Worm (Caenorhabditis elegans) whole organism, young adult: Measurements from ENCODE around the gene irld-7.

ENCODE experiments used
- B0336.3 ChIP-seq: fragments of 200-800 bp; sonication (Bioruptor generic); IDR thresholded peaks from 2 replicates; pipeline ENCODE4 v1.3.6; 2022; ENCODE audit warnings: missing genetic modification characterization, missing compliant biosample characterization
- C17E4.6 ChIP-seq: fragments of 200-800 bp; sonication (Bioruptor generic); IDR thresholded peaks from 2 replicates; pipeline ENCODE4 v1.3.6; 2022; ENCODE audit warnings: missing genetic modification reagents, missing genetic modification characterization, missing compliant biosample characterization
- F37B4.10 ChIP-seq: fragments of 200-800 bp; sonication (Bioruptor generic); IDR thresholded peaks from 2 replicates; pipeline ENCODE4 v1.3.6; 2022; ENCODE audit warnings: missing genetic modification characterization, missing compliant biosample characterization
- F39B2.1 ChIP-seq: fragments of 200-800 bp; sonication (Bioruptor generic); IDR thresholded peaks from 2 replicates; pipeline ENCODE4 v1.3.6; 2022; ENCODE audit warnings: missing genetic modification reagents, missing genetic modification characterization, missing compliant biosample characterization
- T07F8.4 ChIP-seq: sonication (generic microtip); optimal IDR thresholded peaks from 2 replicates; lab custom pipeline; 2016; ENCODE audit warnings: mild to moderate bottlenecking, missing genetic modification characterization, moderate library complexity, missing compliant biosample characterization
- Y56A3A.18 ChIP-seq: fragments of 200-800 bp; sonication (Bioruptor generic); IDR thresholded peaks from 2 replicates; pipeline ENCODE4 v1.3.6; 2022; ENCODE audit warnings: missing genetic modification reagents, missing genetic modification characterization, missing compliant biosample characterization
- Y95B8A.8 ChIP-seq: fragments of 200-800 bp; sonication (Bioruptor generic); IDR thresholded peaks from 2 replicates; pipeline ENCODE4 v1.3.6; 2022; ENCODE audit warnings: missing genetic modification reagents, missing genetic modification characterization, missing compliant biosample characterization
- ZK185.1 ChIP-seq: sonication (generic microtip); optimal IDR thresholded peaks from 2 replicates; lab custom pipeline; 2016; ENCODE audit warnings: mild to moderate bottlenecking, missing genetic modification characterization, missing compliant biosample characterization; ENCODE audit not compliant: poor library complexity, severe bottlenecking
- ama-1 ChIP-seq, 3 experiments: fragments of 150-350 bp in 1 of 3; sonication (generic microtip) in 2 of 3; optimal IDR thresholded peaks; 2 replicates each; lab custom pipeline; 2014 to 2018; ENCODE audit warnings: missing biosample characterization in 2 of 3, missing genetic modification characterization in 2 of 3, missing genetic modification reagents in 2 of 3
- aptf-2 ChIP-seq: fragments of 200-800 bp; sonication (Bioruptor generic); conservative IDR thresholded peaks from 2 replicates; pipeline ENCODE4 v1.3.6; 2022; ENCODE audit warnings: missing genetic modification reagents, missing genetic modification characterization, missing compliant biosample characterization
- aptf-3 ChIP-seq: fragments of 200-800 bp; sonication (Bioruptor generic); IDR thresholded peaks from 2 replicates; pipeline ENCODE4 v1.3.6; 2022; ENCODE audit warnings: missing genetic modification characterization, missing compliant biosample characterization
- bed-2 ChIP-seq: fragments of 200-800 bp; sonication (Bioruptor generic); IDR thresholded peaks from 2 replicates; pipeline ENCODE4 v1.3.6; 2022; ENCODE audit warnings: missing genetic modification reagents, missing genetic modification characterization, missing compliant biosample characterization
- ceh-58 ChIP-seq: fragments of 200-800 bp; sonication (Bioruptor generic); IDR thresholded peaks from 2 replicates; pipeline ENCODE4 v1.3.6; 2022; ENCODE audit warnings: missing genetic modification characterization, missing compliant biosample characterization
- chd-7 ChIP-seq: sonication (generic microtip); optimal IDR thresholded peaks from 2 replicates; lab custom pipeline; 2016; ENCODE audit warnings: mild to moderate bottlenecking, missing genetic modification characterization, moderate library complexity, missing compliant biosample characterization
- die-1 ChIP-seq: sonication (generic microtip); optimal IDR thresholded peaks from 2 replicates; lab custom pipeline; 2016; ENCODE audit warnings: missing genotype, mild to moderate bottlenecking, missing genetic modification characterization, missing compliant biosample characterization
- egl-18 ChIP-seq: fragments of 200-800 bp; sonication (Bioruptor generic); IDR thresholded peaks from 2 replicates; pipeline ENCODE4 v1.3.6; 2022; ENCODE audit warnings: missing genetic modification reagents, missing genetic modification characterization, missing compliant biosample characterization
- hlh-12 ChIP-seq: sonication (generic microtip); optimal IDR thresholded peaks from 2 replicates; lab custom pipeline; 2016; ENCODE audit warnings: missing genetic modification characterization, missing compliant biosample characterization
- hlh-26 ChIP-seq: fragments of 200-800 bp; sonication (Bioruptor generic); conservative IDR thresholded peaks from 2 replicates; pipeline ENCODE4 v1.3.6; 2022; ENCODE audit warnings: missing genetic modification reagents, missing genetic modification characterization, missing compliant biosample characterization
- hmg-20 ChIP-seq: fragments of 200-800 bp; sonication (Bioruptor generic); IDR thresholded peaks from 2 replicates; pipeline ENCODE4 v1.3.6; 2022; ENCODE audit warnings: missing genetic modification reagents, missing genetic modification characterization, missing compliant biosample characterization
- let-607 ChIP-seq, 2 experiments: fragments of 200-800 bp in 1 of 2; sonication (Bioruptor generic) in 1 of 2; sonication (generic microtip) in 1 of 2; optimal IDR thresholded peaks; 2 replicates each; lab custom pipeline; 2016 to 2018; ENCODE audit warnings: mild to moderate bottlenecking in 2 of 2, missing compliant biosample characterization in 2 of 2, missing genetic modification characterization in 2 of 2, moderate library complexity in 2 of 2, missing genotype in 1 of 2
- lir-1 ChIP-seq: fragments of 200-800 bp; sonication (Bioruptor generic); conservative IDR thresholded peaks from 2 replicates; pipeline ENCODE4 v1.3.6; 2022; ENCODE audit warnings: missing genetic modification reagents, missing genetic modification characterization, missing compliant biosample characterization
- lsy-27 ChIP-seq: sonication (generic microtip); optimal IDR thresholded peaks from 2 replicates; lab custom pipeline; 2017; ENCODE audit warnings: missing genetic modification characterization, mild to moderate bottlenecking, missing compliant biosample characterization, antibody characterized with exemption, missing genotype, borderline replicate concordance; ENCODE audit not compliant: insufficient read depth
- madf-10 ChIP-seq: sonication (generic microtip); optimal IDR thresholded peaks from 2 replicates; lab custom pipeline; 2016; ENCODE audit warnings: mild to moderate bottlenecking, missing genetic modification characterization, missing compliant biosample characterization
- madf-3 ChIP-seq: fragments of 200-800 bp; sonication (Bioruptor generic); IDR thresholded peaks from 2 replicates; pipeline ENCODE4 v1.3.6; 2022; ENCODE audit warnings: missing genetic modification reagents, missing genetic modification characterization, missing compliant biosample characterization
- mes-4 ChIP-seq: sonication (generic microtip); optimal IDR thresholded peaks from 2 replicates; lab custom pipeline; 2016; ENCODE audit warnings: missing genotype, missing genetic modification characterization, missing compliant biosample characterization
- nfya-1 ChIP-seq: sonication (generic microtip); optimal IDR thresholded peaks from 2 replicates; lab custom pipeline; 2017; ENCODE audit warnings: antibody characterized with exemption, missing compliant biosample characterization, missing genetic modification characterization, borderline replicate concordance; ENCODE audit not compliant: insufficient read depth
- nfya-2 ChIP-seq: fragments of 200-800 bp; sonication (Bioruptor generic); IDR thresholded peaks from 2 replicates; pipeline ENCODE4 v1.3.6; 2022; ENCODE audit warnings: missing genetic modification reagents, missing genetic modification characterization, missing compliant biosample characterization
- repo-1 ChIP-seq: sonication (generic microtip); optimal IDR thresholded peaks from 2 replicates; lab custom pipeline; 2017; ENCODE audit warnings: mild to moderate bottlenecking, missing genetic modification characterization, missing compliant biosample characterization
- snpc-4 ChIP-seq, 5 experiments: fragments of 150-350 bp in 1 of 5; sonication (generic microtip) in 4 of 5; optimal IDR thresholded peaks; 2 replicates each; lab custom pipeline; 2014 to 2018; ENCODE audit warnings: missing genetic modification characterization in 5 of 5, missing biosample characterization in 3 of 5, antibody characterized with exemption in 2 of 5, mild to moderate bottlenecking in 2 of 5, missing compliant biosample characterization in 2 of 5, missing genotype in 2 of 5, moderate library complexity in 2 of 5, missing genetic modification reagents in 1 of 5
- somi-1 ChIP-seq: fragments of 200-800 bp; sonication (Bioruptor generic); optimal IDR thresholded peaks from 2 replicates; lab custom pipeline; 2018; ENCODE audit warnings: mild to moderate bottlenecking, missing genetic modification characterization, missing compliant biosample characterization
- sptf-2 ChIP-seq: fragments of 200-800 bp; sonication (Bioruptor generic); optimal IDR thresholded peaks from 2 replicates; lab custom pipeline; 2018; ENCODE audit warnings: mild to moderate bottlenecking, missing genetic modification characterization, missing compliant biosample characterization
- tbp1 ChIP-seq: fragments of 200-800 bp; sonication (Bioruptor generic); optimal IDR thresholded peaks from 2 replicates; lab custom pipeline; 2018; ENCODE audit warnings: mild to moderate bottlenecking, missing genetic modification characterization, missing compliant biosample characterization
- tbx-9 ChIP-seq: sonication (generic microtip); optimal IDR thresholded peaks from 2 replicates; lab custom pipeline; 2016; ENCODE audit warnings: borderline replicate concordance, missing genetic modification characterization, inconsistent platforms, missing compliant biosample characterization
- tlf-1 ChIP-seq: fragments of 200-800 bp; sonication (Bioruptor generic); optimal IDR thresholded peaks from 2 replicates; lab custom pipeline; 2018; ENCODE audit warnings: mild to moderate bottlenecking, missing genetic modification characterization, missing compliant biosample characterization
- ztf-26 ChIP-seq: sonication (generic microtip); optimal IDR thresholded peaks from 2 replicates; lab custom pipeline; 2017; ENCODE audit warnings: missing genetic modification characterization, missing compliant biosample characterization
- ztf-3 ChIP-seq: fragments of 200-800 bp; sonication (Bioruptor generic); optimal IDR thresholded peaks from 2 replicates; lab custom pipeline; 2018; ENCODE audit warnings: mild to moderate bottlenecking, missing genetic modification characterization, missing compliant biosample characterization

irld-7 gene

ce11 chrIV:6601213-6601724, 11.1 kb downstream of the irld-7 start, which contains the start of gene sup-36 (continued):
- TF ChIP-seq sptf-2 (no peak), aptf-2 (GFP tag; lab: Robert Waterston, UW) (no peak)
- TF ChIP-seq, all 124 proteins: peak for 3

- TF ChIP-seq tlf-1 (GFP tag; lab: Kevin White, UChicago) (no peak), madf-3 (no peak), repo-1 (tag; lab: Kevin White, UChicago) (no peak), hlh-26 (no peak), mes-4 (tag; lab: Kevin White, UChicago) (no peak), tbp1 (GFP tag; lab: Kevin White, UChicago) (no peak), nfya-1 (tag; lab: Kevin White, UChicago) (no peak), F37B4.10 (GFP tag; lab: Robert Waterston, UW) (no peak), nfya-2 (no peak), ama-1 (optimal IDR thresholded peaks at IDR 0.05; lab: Kevin White, UChicago) (no peak), ama-1 (GFP tag; optimal IDR thresholded peaks at IDR 0.05; lab: Kevin White, UChicago) (no peak), Y95B8A.8 (GFP tag; lab: Robert Waterston, UW) (no peak), hlh-12 (no peak), snpc-4 (GFP tag; optimal IDR thresholded peaks at IDR 0.05; lab: Kevin White, UChicago) (no peak), snpc-4 (tag; optimal IDR thresholded peaks at IDR 0.05; lab: Kevin White, UChicago) (no peak), F39B2.1 (no peak), T07F8.4 (tag; lab: Kevin White, UChicago) (no peak), somi-1 (GFP tag; lab: Kevin White, UChicago) (no peak), egl-18 (GFP tag; lab: Robert Waterston, UW) (no peak), B0336.3 (no peak), lsy-27 (tag; lab: Kevin White, UChicago) (no peak), C17E4.6 (GFP tag; lab: Robert Waterston, UW) (no peak)
These were observed 12.2 kb downstream of the irld-7 start, which contains the start of gene F15B10.3 for ce11 chrIV:6602376-6602775. TSS of gene F15B10.3 (plus strand) at chrIV:6602676.

- TF ChIP-seq aptf-3 = no peak
- peak; percentile 8 for TF ChIP-seq chd-7 (tag; lab: Kevin White, UChicago)
- TF ChIP-seq ztf-26 = no peak
- no peak for TF ChIP-seq ama-1 (optimal IDR thresholded peaks at IDR 0.05; lab: Kevin White, UChicago)
- no peak for TF ChIP-seq ama-1 (GFP tag; optimal IDR thresholded peaks at IDR 0.05; lab: Kevin White, UChicago)
- peak; percentile 53 for TF ChIP-seq repo-1 (tag; lab: Kevin White, UChicago)
- TF ChIP-seq F39B2.1 = no peak
- no peak for TF ChIP-seq madf-10 (tag; lab: Kevin White, UChicago)
- TF ChIP-seq, all 124 proteins: peak for 2
These were observed 13.4 kb downstream of the irld-7 start for ce11 chrIV:6603549-6603948.

- TF ChIP-seq lir-1 (GFP tag; lab: Robert Waterston, UW) = no peak
- TF ChIP-seq tbx-9 (tag; lab: Kevin White, UChicago) = no peak
- TF ChIP-seq let-607 (tag; optimal IDR thresholded peaks at IDR 0.05; lab: Kevin White, UChicago) = no peak
- no peak for TF ChIP-seq ztf-3 (GFP tag; lab: Kevin White, UChicago)
- TF ChIP-seq die-1 (tag; lab: Kevin White, UChicago) = no peak
- no peak for TF ChIP-seq F37B4.10 (GFP tag; lab: Robert Waterston, UW)
- no peak for TF ChIP-seq ceh-58
- TF ChIP-seq lsy-27 (tag; lab: Kevin White, UChicago) = no peak
- no peak for TF ChIP-seq Y56A3A.18
- no peak for TF ChIP-seq bed-2 (GFP tag; lab: Robert Waterston, UW)
- TF ChIP-seq mes-4 (tag; lab: Kevin White, UChicago) = no peak
- TF ChIP-seq ZK185.1 (tag; lab: Kevin White, UChicago) = no peak
- TF ChIP-seq hmg-20 (GFP tag; lab: Robert Waterston, UW) = no peak
These were observed 15.7 kb downstream of the irld-7 start, which contains the start of gene nstp-2 for ce11 chrIV:6605863-6606262. TSS of gene nstp-2 (minus strand) at chrIV:6606188.
